Worm (Caenorhabditis elegans) whole organism, late embryonic: ENCODE results near the gene anmt-2.

Source experiments
- F13H6.1 ChIP-seq: sonication (generic microtip); optimal IDR thresholded peaks from 2 replicates; lab custom pipeline; 2016; ENCODE audit warnings: missing genetic modification characterization, missing compliant biosample characterization
- K02D7.2 ChIP-seq: sonication (generic microtip); optimal IDR thresholded peaks from 2 replicates; lab custom pipeline; 2017; ENCODE audit warnings: mild to moderate bottlenecking, missing genetic modification characterization, missing compliant biosample characterization
- ceh-14 ChIP-seq: sonication (generic microtip); optimal IDR thresholded peaks from 2 replicates; lab custom pipeline; 2016; ENCODE audit warnings: missing genotype, missing genetic modification characterization, missing compliant biosample characterization
- ceh-22 ChIP-seq: sonication (generic microtip); optimal IDR thresholded peaks from 2 replicates; lab custom pipeline; 2017; ENCODE audit warnings: missing biosample characterization, missing genetic modification characterization
- ceh-24 ChIP-seq: sonication (generic microtip); optimal IDR thresholded peaks from 2 replicates; lab custom pipeline; 2016; ENCODE audit warnings: mild to moderate bottlenecking, missing genetic modification characterization, missing compliant biosample characterization
- ceh-30 ChIP-seq: fragments of 150-350 bp; optimal IDR thresholded peaks from 2 replicates; lab custom pipeline; 2014; ENCODE audit warnings: missing biosample characterization, missing genetic modification characterization
- ceh-31 ChIP-seq: sonication (generic microtip); optimal IDR thresholded peaks from 2 replicates; lab custom pipeline; 2016; ENCODE audit warnings: missing genetic modification characterization, missing compliant biosample characterization
- ceh-45 ChIP-seq: fragments of 200-800 bp; sonication (Bioruptor generic); IDR thresholded peaks from 2 replicates; pipeline ENCODE4 v1.3.6; 2022; ENCODE audit warnings: missing genetic modification reagents, missing genetic modification characterization, missing compliant biosample characterization
- ceh-6 ChIP-seq: fragments of 200-800 bp; sonication (Bioruptor generic); optimal IDR thresholded peaks from 2 replicates; lab custom pipeline; 2018; ENCODE audit warnings: mild to moderate bottlenecking, missing genetic modification characterization, missing compliant biosample characterization
- ceh-9 ChIP-seq: sonication (generic microtip); optimal IDR thresholded peaks from 2 replicates; lab custom pipeline; 2016; ENCODE audit warnings: mild to moderate bottlenecking, missing genetic modification characterization, inconsistent platforms, missing compliant biosample characterization
- che-1 ChIP-seq: sonication (generic microtip); optimal IDR thresholded peaks from 2 replicates; lab custom pipeline; 2016; ENCODE audit warnings: mild to moderate bottlenecking, missing genetic modification characterization, missing compliant biosample characterization
- elt-2 ChIP-seq: sonication (generic microtip); optimal IDR thresholded peaks from 2 replicates; lab custom pipeline; 2016; ENCODE audit warnings: missing genetic modification reagents, missing genetic modification characterization, missing compliant biosample characterization
- eyg-1 ChIP-seq: sonication (generic microtip); optimal IDR thresholded peaks from 2 replicates; lab custom pipeline; 2016; ENCODE audit warnings: missing genotype, missing genetic modification characterization, missing compliant biosample characterization
- fax-1 ChIP-seq: sonication (generic microtip); optimal IDR thresholded peaks from 2 replicates; lab custom pipeline; 2016; ENCODE audit warnings: missing genotype, missing genetic modification characterization, missing compliant biosample characterization
- gmeb-2 ChIP-seq: sonication (generic microtip); optimal IDR thresholded peaks from 2 replicates; lab custom pipeline; 2016; ENCODE audit warnings: missing genetic modification characterization, inconsistent platforms, missing compliant biosample characterization
- hlh-15 ChIP-seq: sonication (generic microtip); optimal IDR thresholded peaks from 2 replicates; lab custom pipeline; 2016; ENCODE audit warnings: missing genetic modification characterization, missing compliant biosample characterization
- hlh-8 ChIP-seq: sonication (generic microtip); optimal IDR thresholded peaks from 2 replicates; lab custom pipeline; 2016; ENCODE audit warnings: missing genotype, missing genetic modification characterization, missing compliant biosample characterization
- lim-6 ChIP-seq: sonication (generic microtip); optimal IDR thresholded peaks from 2 replicates; lab custom pipeline; 2016; ENCODE audit warnings: missing genetic modification characterization, missing compliant biosample characterization
- lin-11 ChIP-seq: fragments of 200-800 bp; sonication (Bioruptor generic); optimal IDR thresholded peaks from 2 replicates; lab custom pipeline; 2018; ENCODE audit warnings: mild to moderate bottlenecking, missing genetic modification characterization, missing compliant biosample characterization
- madf-2 ChIP-seq: sonication (generic microtip); optimal IDR thresholded peaks from 2 replicates; lab custom pipeline; 2017; ENCODE audit warnings: missing genetic modification characterization, missing compliant biosample characterization
- mec-3 ChIP-seq: sonication (generic microtip); optimal IDR thresholded peaks from 2 replicates; lab custom pipeline; 2016; ENCODE audit warnings: borderline replicate concordance, missing genetic modification characterization, missing compliant biosample characterization
- nfya-1 ChIP-seq: sonication (generic microtip); optimal IDR thresholded peaks from 2 replicates; lab custom pipeline; 2017; ENCODE audit warnings: missing genetic modification characterization, mild to moderate bottlenecking, missing compliant biosample characterization, antibody characterized with exemption, moderate library complexity
- nhr-11 ChIP-seq: fragments of 150-350 bp; optimal IDR thresholded peaks from 2 replicates; lab custom pipeline; 2014; ENCODE audit warnings: missing biosample characterization, missing genetic modification characterization
- nhr-232 ChIP-seq: sonication (generic microtip); optimal IDR thresholded peaks from 2 replicates; lab custom pipeline; 2016; ENCODE audit warnings: missing genetic modification characterization, missing compliant biosample characterization
- npax-4 ChIP-seq: sonication (generic microtip); optimal IDR thresholded peaks from 2 replicates; lab custom pipeline; 2016; ENCODE audit warnings: missing genetic modification characterization, missing compliant biosample characterization
- odd-2 ChIP-seq: sonication (generic microtip); optimal IDR thresholded peaks from 2 replicates; lab custom pipeline; 2017; ENCODE audit warnings: antibody characterized with exemption, mild to moderate bottlenecking, missing genetic modification characterization, missing compliant biosample characterization
- pat-9 ChIP-seq: fragments of 200-800 bp; sonication (Bioruptor generic); optimal IDR thresholded peaks from 2 replicates; lab custom pipeline; 2018; ENCODE audit warnings: mild to moderate bottlenecking, missing genetic modification characterization, moderate library complexity, missing compliant biosample characterization
- pha-2 ChIP-seq: sonication (generic microtip); optimal IDR thresholded peaks from 2 replicates; lab custom pipeline; 2017; ENCODE audit warnings: mild to moderate bottlenecking, missing genetic modification characterization, missing compliant biosample characterization
- pha-4 ChIP-seq: fragments of 150-350 bp; optimal IDR thresholded peaks from 2 replicates; lab custom pipeline; 2018; ENCODE audit warnings: missing biosample characterization, missing genetic modification reagents, missing genetic modification characterization
- pqm-1 ChIP-seq: sonication (generic microtip); optimal IDR thresholded peaks from 2 replicates; lab custom pipeline; 2016; ENCODE audit warnings: missing genetic modification characterization, missing compliant biosample characterization
- pros-1 ChIP-seq: fragments of 150-350 bp; optimal IDR thresholded peaks from 2 replicates; lab custom pipeline; 2014; ENCODE audit warnings: missing biosample characterization, missing genetic modification reagents, missing genetic modification characterization
- rnt-1 ChIP-seq: sonication (generic microtip); optimal IDR thresholded peaks from 2 replicates; lab custom pipeline; 2016; ENCODE audit warnings: missing genetic modification characterization, missing compliant biosample characterization
- sdc-2 ChIP-seq: sonication (generic microtip); optimal IDR thresholded peaks from 2 replicates; lab custom pipeline; 2016; ENCODE audit warnings: missing genotype, missing genetic modification characterization, missing compliant biosample characterization
- sox-4 ChIP-seq: sonication (generic microtip); optimal IDR thresholded peaks from 2 replicates; lab custom pipeline; 2017; ENCODE audit warnings: mild to moderate bottlenecking, missing genetic modification characterization, inconsistent platforms, missing compliant biosample characterization
- syd-9 ChIP-seq: sonication (generic microtip); optimal IDR thresholded peaks from 2 replicates; lab custom pipeline; 2016; ENCODE audit warnings: mild to moderate bottlenecking, missing genetic modification characterization, moderate library complexity, missing compliant biosample characterization
- ttx-3 ChIP-seq: sonication (generic microtip); optimal IDR thresholded peaks from 2 replicates; lab custom pipeline; 2016; ENCODE audit warnings: missing genetic modification reagents, missing genetic modification characterization, missing compliant biosample characterization
- unc-3 ChIP-seq, 2 experiments: fragments of 200-800 bp in 1 of 2; sonication (Bioruptor generic) in 1 of 2; sonication (generic microtip) in 1 of 2; conservative IDR thresholded peaks in 1 of 2; optimal IDR thresholded peaks in 1 of 2; 2 replicates each; pipeline versions ENCODE4 v1.3.6 to Lab custom; 2016 to 2022; ENCODE audit warnings: missing compliant biosample characterization in 2 of 2, missing genetic modification characterization in 2 of 2, missing genetic modification reagents in 1 of 2
- unc-55 ChIP-seq: sonication (generic microtip); optimal IDR thresholded peaks from 2 replicates; lab custom pipeline; 2017; ENCODE audit warnings: missing biosample characterization, missing genetic modification reagents, missing genetic modification characterization
- unc-86 ChIP-seq: sonication (generic microtip); optimal IDR thresholded peaks from 2 replicates; lab custom pipeline; 2016; ENCODE audit warnings: missing genetic modification characterization, missing compliant biosample characterization
- zip-5 ChIP-seq: sonication (generic microtip); optimal IDR thresholded peaks from 2 replicates; lab custom pipeline; 2016; ENCODE audit warnings: missing genetic modification characterization, missing compliant biosample characterization

Gene anmt-2

DNA sequence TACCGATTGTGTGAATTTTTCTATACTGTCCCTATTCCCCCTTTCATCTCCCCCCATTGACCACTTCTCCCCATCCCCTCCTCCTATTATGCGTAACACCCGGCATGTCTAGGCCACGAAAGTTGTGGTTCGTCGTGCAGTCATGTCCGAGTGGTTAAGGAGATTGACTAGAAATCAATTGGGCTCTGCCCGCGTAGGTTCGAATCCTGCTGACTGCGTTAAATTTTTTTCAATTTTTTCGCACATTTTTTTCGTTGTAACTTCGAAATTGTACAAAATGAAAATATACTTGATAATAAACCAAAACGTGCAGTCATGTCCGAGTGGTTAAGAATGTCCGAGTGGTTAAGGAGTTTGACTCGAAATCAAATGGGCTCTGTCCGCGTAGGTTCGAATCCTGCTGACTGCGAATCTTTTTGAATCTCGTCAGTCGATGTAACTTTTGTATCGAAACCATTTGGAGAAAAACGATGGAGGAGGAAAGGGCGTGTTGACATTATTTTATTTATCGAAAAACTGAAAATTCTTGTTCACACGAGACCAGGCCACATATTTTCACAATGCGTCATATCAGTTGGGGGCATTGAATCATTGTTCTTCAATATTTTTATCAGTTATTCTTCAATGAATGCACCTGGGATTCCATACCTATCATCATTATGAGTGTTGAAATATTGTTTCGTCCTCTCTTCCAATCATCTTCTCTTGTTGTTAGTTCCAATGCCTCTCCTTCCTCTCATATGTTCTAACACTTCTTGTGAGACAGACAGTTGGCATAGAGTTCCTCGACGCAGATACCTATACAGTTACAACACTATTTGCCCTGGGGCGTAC, 1.3 kb upstream of the anmt-2 start, which contains the start of gene nfm-1 (continued):
- TF ChIP-seq ceh-14 (tag; lab: Kevin White, UChicago): peak; percentile 25
- TF ChIP-seq mec-3: no peak
- peak; percentile 68 for TF ChIP-seq unc-86
- no peak for TF ChIP-seq hlh-8
- TF ChIP-seq eyg-1 (tag; lab: Kevin White, UChicago): peak; percentile 38
- TF ChIP-seq npax-4: peak; percentile 69
- TF ChIP-seq pat-9 (tag; lab: Kevin White, UChicago): peak; percentile 80
- TF ChIP-seq pqm-1 (tag; lab: Kevin White, UChicago): no peak
- peak; percentile 79 for TF ChIP-seq ttx-3
- peak; percentile 35 for TF ChIP-seq odd-2 (tag; lab: Kevin White, UChicago)
- TF ChIP-seq che-1 (tag; lab: Kevin White, UChicago): peak; percentile 82
- TF ChIP-seq unc-3 (GFP tag; conservative IDR thresholded peaks at IDR 0.05; lab: Robert Waterston, UW): peak; percentile 84
- peak; percentile 83 for TF ChIP-seq unc-3 (tag; optimal IDR thresholded peaks at IDR 0.05; lab: Kevin White, UChicago)
- TF ChIP-seq F13H6.1 (tag; lab: Kevin White, UChicago): peak; percentile 7
- TF ChIP-seq sdc-2 (tag; lab: Kevin White, UChicago): peak; percentile 19
- peak; percentile 83 for TF ChIP-seq elt-2
- peak; percentile 65 for TF ChIP-seq K02D7.2 (tag; lab: Kevin White, UChicago)
- TF ChIP-seq ceh-9 (tag; lab: Kevin White, UChicago): peak; percentile 73
- TF ChIP-seq hlh-15: peak; percentile 63
- TF ChIP-seq lim-6 (tag; lab: Kevin White, UChicago): no peak
- peak; percentile 85 for TF ChIP-seq pha-2 (tag; lab: Kevin White, UChicago)
- no peak for TF ChIP-seq ceh-22 (tag; lab: Kevin White, UChicago)
- peak; percentile 10 for TF ChIP-seq fax-1 (tag; lab: Kevin White, UChicago)
- TF ChIP-seq syd-9: peak; percentile 48
- peak; percentile 57 for TF ChIP-seq nhr-232 (tag; lab: Kevin White, UChicago)
- no peak for TF ChIP-seq nhr-11 (tag; lab: Kevin White, UChicago)
- TF ChIP-seq ceh-6 (GFP tag; lab: Kevin White, UChicago): peak; percentile 86
- peak; percentile 81 for TF ChIP-seq madf-2 (tag; lab: Kevin White, UChicago)
- peak; percentile 77 for TF ChIP-seq gmeb-2
- TF ChIP-seq ceh-31: peak; percentile 41
- peak; percentile 47 for TF ChIP-seq rnt-1 (tag; lab: Kevin White, UChicago)
- no peak for TF ChIP-seq unc-55 (GFP tag; lab: Kevin White, UChicago)
- TF ChIP-seq ceh-24: peak; percentile 32
- peak; percentile 52 for TF ChIP-seq zip-5
- TF ChIP-seq sox-4 (tag; lab: Kevin White, UChicago): peak; percentile 86
- peak; percentile 77 for TF ChIP-seq ceh-45
- TF ChIP-seq nfya-1 (tag; lab: Kevin White, UChicago): peak; percentile 63
- peak; percentile 78 for TF ChIP-seq lin-11 (tag; lab: Kevin White, UChicago)

DNA sequence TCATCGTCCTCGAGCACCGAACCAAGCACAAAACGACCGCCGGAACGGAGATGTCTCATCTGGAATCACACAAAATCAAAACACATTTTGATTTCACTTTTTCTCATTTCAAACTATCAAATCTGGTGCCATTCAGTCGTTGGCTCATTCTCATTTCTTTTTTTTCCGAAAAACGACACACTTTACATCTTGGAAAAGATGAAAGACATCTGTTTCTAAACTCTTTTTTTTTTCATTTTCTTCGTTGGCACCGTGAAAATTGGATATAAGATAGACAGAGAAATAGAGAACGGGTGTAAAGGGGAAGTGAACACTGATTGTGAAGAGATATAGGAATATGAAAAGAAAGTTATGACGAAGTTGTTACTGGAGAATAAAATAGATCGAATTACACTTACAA, 1.8 kb downstream of the anmt-2 start:
- TF ChIP-seq pros-1: no peak
- TF ChIP-seq pha-4 (tag; lab: Kevin White, UChicago): no peak
- TF ChIP-seq ceh-30 (tag; lab: Kevin White, UChicago): no peak
